Fruit fly (Drosophila melanogaster) whole organism, embryonic: Measurements from ENCODE around the gene ago.

Experiments used
- Adf1 ChIP-seq: fragments of 200-800 bp; sonication (Bioruptor generic); IDR thresholded peaks from 2 replicates; pipeline ENCODE4 v1.3.6; 2022; ENCODE audit warnings: missing biosample characterization, missing genetic modification characterization
- B-H2 ChIP-seq: fragments of 200-800 bp; sonication (Bioruptor generic); optimal IDR thresholded peaks from 2 replicates; lab custom pipeline; 2018; ENCODE audit warnings: missing biosample characterization, mild to moderate bottlenecking, missing genetic modification characterization
- C15 ChIP-seq: fragments of 200-800 bp; sonication (Bioruptor generic); IDR thresholded peaks from 3 replicates; pipeline ENCODE4 v1.3.6; 2022; ENCODE audit warnings: missing biosample characterization, missing genetic modification characterization
- CG11085 ChIP-seq: fragments of 200-800 bp; sonication (Bioruptor generic); IDR thresholded peaks from 2 replicates; pipeline ENCODE4 v1.3.6; 2022; ENCODE audit warnings: missing biosample characterization, missing genetic modification characterization
- CG12219 ChIP-seq: fragments of 200-800 bp; sonication (Bioruptor generic); optimal IDR thresholded peaks from 3 replicates; lab custom pipeline; 2018; ENCODE audit warnings: missing biosample characterization, mild to moderate bottlenecking, missing genetic modification characterization
- CG12391 ChIP-seq: fragments of 200-800 bp; sonication (Bioruptor generic); optimal IDR thresholded peaks from 3 replicates; lab custom pipeline; 2018; ENCODE audit warnings: missing biosample characterization, mild to moderate bottlenecking, missing genetic modification characterization, moderate library complexity
- CG13775 ChIP-seq: fragments of 200-800 bp; sonication (Bioruptor generic); optimal IDR thresholded peaks from 3 replicates; lab custom pipeline; 2017; ENCODE audit warnings: missing biosample characterization, mild to moderate bottlenecking, missing genetic modification characterization
- CG17328 ChIP-seq: fragments of 200-800 bp; sonication (Bioruptor generic); IDR thresholded peaks from 2 replicates; pipeline ENCODE4 v1.3.6; 2022; ENCODE audit warnings: missing biosample characterization, missing genetic modification characterization
- CG18619 ChIP-seq: fragments of 200-800 bp; sonication (Bioruptor generic); optimal IDR thresholded peaks from 3 replicates; lab custom pipeline; 2017; ENCODE audit warnings: missing biosample characterization, mild to moderate bottlenecking, missing genetic modification characterization
- CG2129 ChIP-seq: fragments of 200-800 bp; sonication (Bioruptor generic); IDR thresholded peaks from 2 replicates; pipeline ENCODE4 v1.3.6; 2022; ENCODE audit warnings: missing biosample characterization, missing genetic modification characterization; ENCODE audit not compliant: partially characterized antibody
- CG30020 ChIP-seq: fragments of 200-800 bp; optimal IDR thresholded peaks from 2 replicates; lab custom pipeline; 2019; ENCODE audit warnings: missing biosample characterization, mild to moderate bottlenecking, missing genetic modification characterization, moderate library complexity
- CG30403 ChIP-seq: fragments of 200-800 bp; sonication (Bioruptor generic); optimal IDR thresholded peaks from 3 replicates; lab custom pipeline; 2016; ENCODE audit warnings: missing biosample characterization, missing genetic modification characterization
- CG32767 ChIP-seq: fragments of 200-800 bp; sonication (Bioruptor generic); IDR thresholded peaks from 2 replicates; pipeline ENCODE4 v1.3.6; 2022; ENCODE audit warnings: missing biosample characterization, missing genetic modification characterization
- CG32772 ChIP-seq: fragments of 200-800 bp; sonication (Bioruptor generic); IDR thresholded peaks from 2 replicates; pipeline ENCODE4 v1.3.6; 2022; ENCODE audit warnings: missing biosample characterization, missing genetic modification characterization
- CG34224 ChIP-seq: fragments of 200-800 bp; sonication (Bioruptor generic); IDR thresholded peaks from 3 replicates; pipeline ENCODE4 v1.3.6; 2022; ENCODE audit warnings: missing biosample characterization, missing genetic modification characterization; ENCODE audit not compliant: partially characterized antibody
- CG3838 ChIP-seq: fragments of 200-800 bp; sonication (Bioruptor generic); optimal IDR thresholded peaks from 3 replicates; lab custom pipeline; 2016; ENCODE audit warnings: missing biosample characterization, missing genetic modification characterization
- CG3995 ChIP-seq: fragments of 200-800 bp; sonication (Bioruptor generic); optimal IDR thresholded peaks from 3 replicates; lab custom pipeline; 2016; ENCODE audit warnings: missing biosample characterization, missing genetic modification characterization
- CG4820 ChIP-seq: fragments of 200-800 bp; sonication (Bioruptor generic); optimal IDR thresholded peaks from 3 replicates; lab custom pipeline; 2016; ENCODE audit warnings: missing biosample characterization, missing genetic modification characterization
- CG5245 ChIP-seq: fragments of 200-800 bp; sonication (Bioruptor generic); optimal IDR thresholded peaks from 3 replicates; lab custom pipeline; 2016; ENCODE audit warnings: missing biosample characterization, missing genetic modification characterization
- CG6254 ChIP-seq: fragments of 200-800 bp; sonication (Bioruptor generic); optimal IDR thresholded peaks from 3 replicates; lab custom pipeline; 2017; ENCODE audit warnings: mild to moderate bottlenecking, missing biosample characterization, missing genetic modification reagents, missing genetic modification characterization
- CG6272 ChIP-seq: fragments of 200-800 bp; sonication (Bioruptor generic); IDR thresholded peaks from 2 replicates; pipeline ENCODE4 v1.3.6; 2022; ENCODE audit warnings: missing biosample characterization, missing genetic modification characterization
- CG6854 ChIP-seq: fragments of 200-800 bp; sonication (Bioruptor generic); optimal IDR thresholded peaks from 3 replicates; lab custom pipeline; 2017; ENCODE audit warnings: missing biosample characterization, mild to moderate bottlenecking, missing genetic modification characterization
- CG8478 ChIP-seq: fragments of >200 bp; optimal IDR thresholded peaks from 2 replicates; lab custom pipeline; 2018
- CG8924 ChIP-seq: fragments of 200-800 bp; optimal IDR thresholded peaks from 3 replicates; lab custom pipeline; 2019; ENCODE audit warnings: missing biosample characterization, mild to moderate bottlenecking, missing genetic modification characterization, moderate library complexity
- D19A ChIP-seq: fragments of 200-800 bp; optimal IDR thresholded peaks from 3 replicates; lab custom pipeline; 2019; ENCODE audit warnings: missing biosample characterization, mild to moderate bottlenecking, missing genetic modification characterization, moderate library complexity
- D19B ChIP-seq: fragments of 200-800 bp; sonication (Bioruptor generic); optimal IDR thresholded peaks from 2 replicates; lab custom pipeline; 2017; ENCODE audit warnings: missing biosample characterization, mild to moderate bottlenecking, missing genetic modification characterization
- Dbx ChIP-seq: fragments of 200-800 bp; sonication (Bioruptor generic); IDR thresholded peaks from 3 replicates; pipeline ENCODE4 v1.3.6; 2022; ENCODE audit warnings: missing biosample characterization, missing genetic modification characterization
- Dfd ChIP-seq, 2 experiments: fragments of >200 bp; optimal IDR thresholded peaks; 2 replicates each; lab custom pipeline; 2017; ENCODE audit warnings: missing biosample characterization in 2 of 2, missing genetic modification characterization in 2 of 2
- HLH4C ChIP-seq: fragments of 200-800 bp; sonication (Bioruptor generic); IDR thresholded peaks from 3 replicates; pipeline ENCODE4 v1.3.6; 2022; ENCODE audit warnings: missing biosample characterization, missing genetic modification characterization; ENCODE audit not compliant: partially characterized antibody
- HmgZ ChIP-seq: fragments of 200-800 bp; sonication (Bioruptor generic); optimal IDR thresholded peaks from 2 replicates; lab custom pipeline; 2018; ENCODE audit warnings: missing biosample characterization, mild to moderate bottlenecking, missing genetic modification characterization
- Mad ChIP-seq: fragments of 200-800 bp; sonication (Bioruptor generic); optimal IDR thresholded peaks from 2 replicates; lab custom pipeline; 2016; ENCODE audit warnings: missing biosample characterization, missing genetic modification characterization
- Mrtf ChIP-seq: fragments of 200-800 bp; sonication (Bioruptor generic); IDR thresholded peaks from 3 replicates; pipeline ENCODE4 v1.3.6; 2022; ENCODE audit warnings: missing biosample characterization, missing genetic modification characterization
- NFAT ChIP-seq: fragments of 200-800 bp; sonication (Bioruptor generic); IDR thresholded peaks from 2 replicates; pipeline ENCODE4 v1.3.6; 2022; ENCODE audit warnings: missing biosample characterization, missing genetic modification characterization
- NK7.1 ChIP-seq: fragments of 200-800 bp; sonication (Bioruptor generic); optimal IDR thresholded peaks from 3 replicates; lab custom pipeline; 2016; ENCODE audit warnings: missing biosample characterization, missing genetic modification characterization
- Poxn ChIP-seq: fragments of 200-800 bp; sonication (Bioruptor generic); IDR thresholded peaks from 2 replicates; pipeline ENCODE4 v1.3.6; 2022; ENCODE audit warnings: missing biosample characterization, missing genetic modification characterization
- Ravus ChIP-seq: fragments of 200-800 bp; sonication (Bioruptor generic); IDR thresholded peaks from 2 replicates; pipeline ENCODE4 v1.3.6; 2022; ENCODE audit warnings: missing biosample characterization, missing genetic modification characterization
- YL-1 ChIP-seq: fragments of 200-800 bp; sonication (Bioruptor generic); optimal IDR thresholded peaks from 3 replicates; lab custom pipeline; 2017; ENCODE audit warnings: missing biosample characterization, mild to moderate bottlenecking, missing genetic modification characterization
- btn ChIP-seq: fragments of 200-800 bp; sonication (Bioruptor generic); optimal IDR thresholded peaks from 2 replicates; lab custom pipeline; 2016; ENCODE audit warnings: missing biosample characterization, missing genetic modification characterization
- dimm ChIP-seq: fragments of 200-800 bp; sonication (Bioruptor generic); IDR thresholded peaks from 2 replicates; pipeline ENCODE4 v1.3.6; 2022; ENCODE audit warnings: missing biosample characterization, missing genetic modification characterization
- dysf ChIP-seq: fragments of 200-800 bp; sonication (Bioruptor generic); IDR thresholded peaks from 3 replicates; pipeline ENCODE4 v1.3.6; 2022; ENCODE audit warnings: missing biosample characterization, missing genetic modification characterization
- emc ChIP-seq: fragments of 200-800 bp; sonication (Bioruptor generic); optimal IDR thresholded peaks from 2 replicates; lab custom pipeline; 2016; ENCODE audit warnings: missing biosample characterization, missing genetic modification characterization
- grau ChIP-seq: fragments of 200-800 bp; optimal IDR thresholded peaks from 3 replicates; lab custom pipeline; 2019; ENCODE audit warnings: missing biosample characterization, mild to moderate bottlenecking, missing genetic modification characterization, moderate library complexity
- gt ChIP-seq: fragments of 200-800 bp; sonication (Bioruptor generic); IDR thresholded peaks from 2 replicates; pipeline ENCODE4 v1.3.6; 2022; ENCODE audit warnings: missing biosample characterization, missing genetic modification characterization
- mirr ChIP-seq: fragments of 200-800 bp; sonication (Bioruptor generic); optimal IDR thresholded peaks from 3 replicates; lab custom pipeline; 2018; ENCODE audit warnings: missing biosample characterization, mild to moderate bottlenecking, missing genetic modification characterization
- nerfin-2 ChIP-seq: fragments of 200-800 bp; sonication (Bioruptor generic); IDR thresholded peaks from 2 replicates; pipeline ENCODE4 v1.3.6; 2022; ENCODE audit warnings: missing biosample characterization, missing genetic modification characterization; ENCODE audit not compliant: partially characterized antibody
- prd ChIP-seq, 3 experiments: fragments of >200 bp in 2 of 3; fragments of 200-800 bp in 1 of 3; sonication (Bioruptor generic) in 1 of 3; optimal IDR thresholded peaks in 2 of 3; IDR thresholded peaks in 1 of 3; 2 replicates in 2 of 3; 3 replicates in 1 of 3; pipeline versions ENCODE4 v1.3.6 to Lab custom; 2017 to 2022; ENCODE audit warnings: missing biosample characterization in 1 of 3, missing genetic modification characterization in 1 of 3
- rib ChIP-seq: fragments of 200-800 bp; sonication (Bioruptor generic); IDR thresholded peaks from 2 replicates; pipeline ENCODE4 v1.3.6; 2022; ENCODE audit warnings: missing biosample characterization, missing genetic modification characterization
- scrt ChIP-seq: fragments of 200-800 bp; sonication (Bioruptor generic); optimal IDR thresholded peaks from 2 replicates; lab custom pipeline; 2018; ENCODE audit warnings: missing biosample characterization, mild to moderate bottlenecking, missing genetic modification characterization, moderate library complexity
- sr ChIP-seq: fragments of 200-800 bp; sonication (Bioruptor generic); IDR thresholded peaks from 3 replicates; pipeline ENCODE4 v1.3.6; 2022; ENCODE audit warnings: missing biosample characterization, missing genetic modification characterization
- stwl ChIP-seq: fragments of 200-800 bp; sonication (Bioruptor generic); optimal IDR thresholded peaks from 3 replicates; lab custom pipeline; 2018; ENCODE audit warnings: missing biosample characterization, mild to moderate bottlenecking, missing genetic modification characterization, moderate library complexity
- zf30C ChIP-seq: fragments of 200-800 bp; sonication (Bioruptor generic); optimal IDR thresholded peaks from 3 replicates; lab custom pipeline; 2018; ENCODE audit warnings: missing biosample characterization, mild to moderate bottlenecking, missing genetic modification characterization
- zfh2 ChIP-seq: fragments of 200-800 bp; sonication (Bioruptor generic); optimal IDR thresholded peaks from 2 replicates; lab custom pipeline; 2016; ENCODE audit warnings: missing biosample characterization, missing genetic modification characterization

ago gene

DNA sequence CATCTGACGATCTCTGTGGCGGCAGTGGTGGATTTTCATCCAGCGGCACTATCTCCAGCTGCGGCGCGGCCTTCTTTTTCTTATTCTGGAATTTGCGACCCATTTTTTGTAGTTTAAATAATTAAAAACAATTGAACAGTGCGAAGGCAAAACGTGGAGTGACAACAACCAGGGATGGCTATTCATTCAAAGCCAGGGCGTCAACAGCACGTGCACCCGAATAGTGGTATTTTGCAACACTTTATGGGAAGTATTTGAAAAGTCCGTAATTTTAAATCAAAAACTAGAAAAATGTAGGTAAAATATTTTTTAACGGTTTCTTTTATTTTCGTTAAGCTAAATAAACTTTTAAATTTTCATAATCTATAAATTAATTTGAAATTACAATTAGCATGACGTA lies 28.5 kb upstream of the ago start, which contains the start of gene CG11583 (continued):
- TF ChIP-seq stwl (peak; percentile 92), CG30403 (GFP tag; lab: Kevin White, UChicago) (peak; percentile 32), D19A (tag; lab: Kevin White, UChicago) (no peak), grau (tag; lab: Kevin White, UChicago) (no peak), HLH4C (GFP tag; lab: Robert Waterston, UW) (no peak), Mrtf (GFP tag; lab: Robert Waterston, UW) (no peak), dysf (GFP tag; lab: Robert Waterston, UW) (no peak), mirr (GFP tag; lab: Kevin White, UChicago) (no peak), Poxn (GFP tag; lab: Robert Waterston, UW) (no peak), CG18619 (GFP tag; lab: Kevin White, UChicago) (no peak), Dfd (GFP tag; optimal IDR thresholded peaks at IDR 0.05; lab: Kevin White, UChicago) (no peak), nerfin-2 (GFP tag; lab: Robert Waterston, UW) (no peak), rib (GFP tag; lab: Robert Waterston, UW) (no peak), CG3995 (GFP tag; lab: Kevin White, UChicago) (peak; percentile 51), YL-1 (GFP tag; lab: Kevin White, UChicago) (peak; percentile 88), CG12391 (tag; lab: Kevin White, UChicago) (peak; percentile 48), CG6254 (GFP tag; lab: Kevin White, UChicago) (no peak), HmgZ (tag; lab: Kevin White, UChicago) (peak; percentile 52), CG17328 (no peak), sr (GFP tag; lab: Robert Waterston, UW) (no peak), Ravus (GFP tag; lab: Robert Waterston, UW) (no peak), Dbx (GFP tag; lab: Robert Waterston, UW) (0 out of 3 replicates have a peak, but pooled peaks have one; percentile 40), CG8924 (tag; lab: Kevin White, UChicago) (peak; percentile 21), CG13775 (GFP tag; lab: Kevin White, UChicago) (no peak), CG12219 (GFP tag; lab: Kevin White, UChicago) (no peak), CG6854 (GFP tag; lab: Kevin White, UChicago) (no peak), emc (GFP tag; lab: Kevin White, UChicago) (no peak), prd (optimal IDR thresholded peaks at IDR 0.05; lab: Kevin White, UChicago) (no peak), prd (GFP tag; IDR thresholded peaks at IDR 0.05; lab: Robert Waterston, UW) (no peak), dimm (no peak), gt (GFP tag; lab: Robert Waterston, UW) (no peak), B-H2 (GFP tag; lab: Kevin White, UChicago) (peak; percentile 54), zfh2 (GFP tag; lab: Kevin White, UChicago) (peak; percentile 51), btn (GFP tag; lab: Kevin White, UChicago) (no peak), CG32767 (no peak), Mad (peak; percentile 24), CG32772 (GFP tag; lab: Robert Waterston, UW) (no peak), CG8478 (lab: Kevin White, UChicago) (no peak), CG11085 (GFP tag; lab: Robert Waterston, UW) (no peak), scrt (GFP tag; lab: Kevin White, UChicago) (no peak), CG30020 (tag; lab: Kevin White, UChicago) (no peak), Adf1 (no peak), C15 (GFP tag; lab: Robert Waterston, UW) (no peak), zf30C (GFP tag; lab: Kevin White, UChicago) (no peak), NK7.1 (no peak), CG3838 (no peak), NFAT (GFP tag; lab: Robert Waterston, UW) (peak; percentile 48; the same call in 1 of the 2 replicates), CG6272 (GFP tag; lab: Robert Waterston, UW) (no peak), CG2129 (GFP tag; lab: Robert Waterston, UW) (no peak), D19B (GFP tag; lab: Kevin White, UChicago) (no peak), CG4820 (GFP tag; lab: Kevin White, UChicago) (no peak), CG5245 (GFP tag; lab: Kevin White, UChicago) (peak; percentile 15), CG34224 (no peak)
